Worm (Caenorhabditis elegans) whole organism, L4 larva: Measurements from ENCODE around the gene ZK1098.9.

Experiments used
- mxl-3 ChIP-seq: fragments of 200-800 bp; sonication (Bioruptor generic); optimal IDR thresholded peaks from 2 replicates; lab custom pipeline; 2018; ENCODE audit warnings: mild to moderate bottlenecking, missing genetic modification characterization, missing compliant biosample characterization
- nhr-10 ChIP-seq: fragments of 150-350 bp; optimal IDR thresholded peaks from 2 replicates; lab custom pipeline; 2014; ENCODE audit warnings: missing biosample characterization, missing genetic modification characterization

ce11 chrIII:9565973-9566372, 21.7 kb downstream of the ZK1098.9 start, which contains the start of gene C48B4.11:
- TF ChIP-seq mxl-3 (GFP tag; lab: Kevin White, UChicago), result no peak
- TF ChIP-seq nhr-10, result no peak
